Fruit fly (Drosophila melanogaster): ENCODE measurements around the gene sas.

DNA sequence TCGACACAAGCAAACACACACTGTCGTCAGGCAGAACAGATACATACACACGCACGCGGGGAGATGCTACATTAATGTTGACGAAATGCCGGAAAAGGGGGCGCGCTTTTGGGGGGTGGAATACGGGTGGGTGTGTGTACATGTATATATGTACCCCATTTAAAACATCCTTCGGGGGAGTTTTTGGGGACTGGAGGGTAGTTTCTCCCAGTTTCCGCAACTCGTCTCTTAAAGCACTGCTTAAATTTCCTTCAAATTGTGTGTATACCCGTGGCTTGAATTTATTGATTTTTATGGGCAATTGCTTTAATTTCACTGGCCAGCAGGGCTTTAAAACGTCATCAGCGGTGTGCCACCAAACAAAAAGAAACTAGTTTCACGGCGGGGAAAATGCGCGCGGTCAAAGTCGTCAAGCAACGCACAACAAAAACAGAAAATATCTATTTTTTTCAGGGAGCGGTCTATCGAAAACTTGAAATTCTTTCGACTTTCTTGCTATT is 39.5 kb upstream of the sas start:
- no peak for TF ChIP-seq CG8478 (optimal IDR thresholded peaks at IDR 0.05)
- TF ChIP-seq CTCF (optimal IDR thresholded peaks at IDR 0.05), result no peak

Data from S2 (cell line).